Worm (Caenorhabditis elegans): ENCODE data around the gene C53A5.2.

ce11 chrV:14546569-14546968 lies 23.6 kb upstream of the C53A5.2 start, which contains the start of gene C53A5.13:
- TF ChIP-seq ztf-23 (GFP tag; IDR thresholded peaks at IDR 0.05) = no peak
- TF ChIP-seq ref-1 (GFP tag; conservative IDR thresholded peaks at IDR 0.05) = no peak
- no peak for TF ChIP-seq flt-1 (GFP tag; IDR thresholded peaks at IDR 0.05)

All from whole organism, midembryonic.